Fruit fly (Drosophila melanogaster) whole organism, larva: ENCODE data around the gene jumu.
A peak's percentile ranks its signal among the peaks of the same experiment; 100 is the strongest.

Experiments
- noc ChIP-seq: fragments of 200-800 bp; sonication (Bioruptor generic); optimal IDR thresholded peaks from 3 replicates; lab custom pipeline; 2019; ENCODE audit warnings: missing biosample characterization, mild to moderate bottlenecking, missing genetic modification characterization, moderate library complexity

The jumu gene

dm6 chr3R:10392539-10392919 lies 42.5 kb downstream of the jumu start:
- TF ChIP-seq noc (tag; lab: Kevin White, UChicago) = no peak

- no peak for TF ChIP-seq noc (tag; lab: Kevin White, UChicago)
These were observed 43.2 kb downstream of the jumu start for dm6 chr3R:10393020-10393653.

dm6 chr3R:10393654-10394367 lies 43.8 kb downstream of the jumu start:
- no peak for TF ChIP-seq noc (tag; lab: Kevin White, UChicago)

- peak; percentile 13 for TF ChIP-seq noc (tag; lab: Kevin White, UChicago)
These were observed 44.4 kb downstream of the jumu start for dm6 chr3R:10394368-10394770.

dm6 chr3R:10395233-10395815 lies 45.3 kb downstream of the jumu start:
- TF ChIP-seq noc (tag; lab: Kevin White, UChicago) = no peak

dm6 chr3R:10400732-10401131 lies 50.8 kb downstream of the jumu start, which contains the start of gene mthl11:
Gene mthl11, plus strand, starts transcription at chr3R:10401032.
- no peak for TF ChIP-seq noc (tag; lab: Kevin White, UChicago)

- TF ChIP-seq noc (tag; lab: Kevin White, UChicago) = no peak
These were observed 54.0 kb downstream of the jumu start for dm6 chr3R:10403940-10404339.

dm6 chr3R:10407066-10407465 lies 57.1 kb downstream of the jumu start, which contains the start of gene CG6325:
Gene CG6325, minus strand, starts transcription at chr3R:10407285.
- TF ChIP-seq noc (tag; lab: Kevin White, UChicago) = no peak

dm6 chr3R:10407658-10408057 lies 57.7 kb downstream of the jumu start:
- no peak for TF ChIP-seq noc (tag; lab: Kevin White, UChicago)
